Fruit fly (Drosophila melanogaster): Measurements from ENCODE around the gene CG13045.

dm6 chr3L:16263043-16263442 lies 27.7 kb downstream of the CG13045 start, which contains the start of gene CG13070:
- TF ChIP-seq nmo (GFP tag; optimal IDR thresholded peaks at IDR 0.05): no peak
- TF ChIP-seq prd (optimal IDR thresholded peaks at IDR 0.05): no peak
- TF ChIP-seq prd (GFP tag; IDR thresholded peaks at IDR 0.05): no peak
- TF ChIP-seq sr (GFP tag; IDR thresholded peaks at IDR 0.05): no peak
- no peak for TF ChIP-seq CG4360 (GFP tag; IDR thresholded peaks at IDR 0.05)
- TF ChIP-seq CG6791 (GFP tag; IDR thresholded peaks at IDR 0.05; ENCODE audit: partially characterized antibody): no peak
- no peak for TF ChIP-seq CG34376 (GFP tag; optimal IDR thresholded peaks at IDR 0.05)
- TF ChIP-seq CG10959 (GFP tag; IDR thresholded peaks at IDR 0.05): no peak
- TF ChIP-seq Jarid2 (GFP tag; optimal IDR thresholded peaks at IDR 0.05): no peak

Data from whole organism, embryonic.